Fruit fly (Drosophila melanogaster): ENCODE results near the gene CG44198.
A peak's percentile ranks its signal among the peaks of the same experiment; 100 is the strongest.

Gene CG44198

dm6 chr2L:13083423-13084079 is 35.4 kb downstream of the CG44198 start (continued):
- TF ChIP-seq CG10366 (GFP tag; IDR thresholded peaks at IDR 0.05), result peak; percentile 87
- TF ChIP-seq CG18619 (GFP tag; optimal IDR thresholded peaks at IDR 0.05), result peak; percentile 86
- TF ChIP-seq CG5180 (GFP tag; optimal IDR thresholded peaks at IDR 0.05), result no peak
- TF ChIP-seq CG2129 (GFP tag; IDR thresholded peaks at IDR 0.05; ENCODE audit: partially characterized antibody), result no peak
- peak; percentile 63 for TF ChIP-seq slp2 (GFP tag; optimal IDR thresholded peaks at IDR 0.05)
- TF ChIP-seq CG7928 (GFP tag; optimal IDR thresholded peaks at IDR 0.05), result peak; percentile 71
- TF ChIP-seq CG31224 (GFP tag; IDR thresholded peaks at IDR 0.05), result peak; percentile 88
- TF ChIP-seq lov (optimal IDR thresholded peaks at IDR 0.05), result no peak
- TF ChIP-seq lov (GFP tag; IDR thresholded peaks at IDR 0.05), result no peak; the same call in 2 of the 3 replicates
- no peak for TF ChIP-seq unc-4 (GFP tag; IDR thresholded peaks at IDR 0.05; ENCODE audit: partially characterized antibody)
- TF ChIP-seq CG1603 (tag; optimal IDR thresholded peaks at IDR 0.05), result peak; percentile 83
- TF ChIP-seq nerfin-2 (GFP tag; IDR thresholded peaks at IDR 0.05; ENCODE audit: partially characterized antibody), result no peak
- peak; percentile 48; the same call in 1 of the 2 replicates for TF ChIP-seq CkIIα-i1 (GFP tag; IDR thresholded peaks at IDR 0.05)
- TF ChIP-seq ash1 (GFP tag; optimal IDR thresholded peaks at IDR 0.05), result peak; percentile 67
- peak; percentile 92 for TF ChIP-seq CG3847 (GFP tag; IDR thresholded peaks at IDR 0.05)
- peak; percentile 76 for TF ChIP-seq dimm (GFP tag; IDR thresholded peaks at IDR 0.05)
- no peak for TF ChIP-seq CG7271 (tag; optimal IDR thresholded peaks at IDR 0.05)
- peak; percentile 88 for TF ChIP-seq CG7786 (GFP tag; optimal IDR thresholded peaks at IDR 0.05)
- no peak for TF ChIP-seq zf30C (GFP tag; optimal IDR thresholded peaks at IDR 0.05)
- 0 out of 2 replicates have a peak, but pooled peaks have one; percentile 28 for TF ChIP-seq Lim3 (GFP tag; IDR thresholded peaks at IDR 0.05)
- TF ChIP-seq Max (GFP tag; optimal IDR thresholded peaks at IDR 0.05), result peak; percentile 71
- peak; percentile 55 for TF ChIP-seq trh (GFP tag; optimal IDR thresholded peaks at IDR 0.05)
- no peak for TF ChIP-seq Stat92E (GFP tag; optimal IDR thresholded peaks at IDR 0.05)
- TF ChIP-seq CG10431 (GFP tag; optimal IDR thresholded peaks at IDR 0.05), result no peak
- TF ChIP-seq CG1233 (GFP tag; optimal IDR thresholded peaks at IDR 0.05), result peak; percentile 55
- TF ChIP-seq btn (GFP tag; optimal IDR thresholded peaks at IDR 0.05), result peak; percentile 45
- TF ChIP-seq CG9817 (tag; optimal IDR thresholded peaks at IDR 0.05), result peak; percentile 85
- TF ChIP-seq CG15073 (GFP tag; optimal IDR thresholded peaks at IDR 0.05), result no peak
- peak; percentile 82; the same call in 2 of the 3 replicates for TF ChIP-seq H15 (GFP tag; IDR thresholded peaks at IDR 0.05)
- TF ChIP-seq nerfin-1 (tag; optimal IDR thresholded peaks at IDR 0.05), result no peak
- TF ChIP-seq CG9932 (GFP tag; IDR thresholded peaks at IDR 0.05), result peak; percentile 98
- no peak for TF ChIP-seq CG42726 (GFP tag; IDR thresholded peaks at IDR 0.05; ENCODE audit: partially characterized antibody)
- peak; percentile 91 for TF ChIP-seq Ptx1 (GFP tag; IDR thresholded peaks at IDR 0.05)
- TF ChIP-seq Asciz (GFP tag; optimal IDR thresholded peaks at IDR 0.05), result peak; percentile 38
- TF ChIP-seq CG1024 (GFP tag; IDR thresholded peaks at IDR 0.05), result no peak
- no peak for TF ChIP-seq hb (GFP tag; IDR thresholded peaks at IDR 0.05; ENCODE audit: partially characterized antibody)
- TF ChIP-seq CG2202 (tag; optimal IDR thresholded peaks at IDR 0.05), result no peak
- TF ChIP-seq Dek (tag; optimal IDR thresholded peaks at IDR 0.05), result no peak
- no peak for TF ChIP-seq CG16813 (GFP tag; IDR thresholded peaks at IDR 0.05; ENCODE audit: partially characterized antibody)
- peak; percentile 8 for TF ChIP-seq pzg (GFP tag; optimal IDR thresholded peaks at IDR 0.05)
- TF ChIP-seq pan (optimal IDR thresholded peaks at IDR 0.05), result no peak
- peak in 1 of 2 experiments; percentile 92 for TF ChIP-seq pan (GFP tag; optimal IDR thresholded peaks at IDR 0.05 in 1 of 2, IDR thresholded peaks at IDR 0.05 in 1 of 2)
- no peak for TF ChIP-seq kah (GFP tag; optimal IDR thresholded peaks at IDR 0.05)
- peak; percentile 72 for TF ChIP-seq Drgx (GFP tag; IDR thresholded peaks at IDR 0.05)
- peak in 1 of 2 experiments; percentile 33 for TF ChIP-seq eve (GFP tag; optimal IDR thresholded peaks at IDR 0.05)
- TF ChIP-seq disco-r (GFP tag; optimal IDR thresholded peaks at IDR 0.05), result peak; percentile 82
- peak; percentile 81; the same call in 2 of the 3 replicates for TF ChIP-seq so (GFP tag; IDR thresholded peaks at IDR 0.05)
- no peak for TF ChIP-seq CG7963 (GFP tag; IDR thresholded peaks at IDR 0.05; ENCODE audit: partially characterized antibody)
- TF ChIP-seq row (GFP tag; IDR thresholded peaks at IDR 0.05), result peak; percentile 92
